Fruit fly (Drosophila melanogaster): Measurements from ENCODE around the gene GstO1.

GstO1 gene

DNA sequence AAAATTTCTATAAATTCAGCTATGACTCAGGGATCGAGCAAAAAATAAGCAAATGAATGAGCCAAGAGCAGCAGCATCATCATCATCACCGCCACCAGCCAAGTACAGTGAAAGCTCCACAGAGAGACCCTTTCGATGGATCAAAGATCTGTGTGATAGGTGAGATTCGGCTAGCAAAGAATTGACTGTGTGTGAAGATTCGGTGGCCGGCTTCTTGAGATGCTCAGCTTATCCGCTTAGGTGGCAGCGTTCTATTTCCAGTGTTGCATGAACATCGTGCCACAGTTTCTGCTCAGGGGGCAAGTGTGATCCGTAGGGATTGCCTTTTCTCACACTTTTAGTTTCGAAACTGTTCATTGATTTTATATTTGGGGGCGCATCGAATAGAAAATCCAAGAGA is 28.5 kb upstream of the GstO1 start:
- TF ChIP-seq CG16779 (tag; optimal IDR thresholded peaks at IDR 0.05) = no peak
- no peak for TF ChIP-seq spab (GFP tag; optimal IDR thresholded peaks at IDR 0.05)
- no peak for TF ChIP-seq ss (GFP tag; optimal IDR thresholded peaks at IDR 0.05)
- TF ChIP-seq Sox102F (GFP tag; optimal IDR thresholded peaks at IDR 0.05) = no peak
- no peak for TF ChIP-seq Ets21C (GFP tag; optimal IDR thresholded peaks at IDR 0.05)
- TF ChIP-seq pdm3 (GFP tag; optimal IDR thresholded peaks at IDR 0.05) = no peak
- no peak for TF ChIP-seq Sox14 (GFP tag; optimal IDR thresholded peaks at IDR 0.05)
- no peak for TF ChIP-seq Hr39 (GFP tag; optimal IDR thresholded peaks at IDR 0.05)
- TF ChIP-seq Smox (GFP tag; optimal IDR thresholded peaks at IDR 0.05) = no peak
- TF ChIP-seq Gug (GFP tag; IDR thresholded peaks at IDR 0.05) = no peak
- TF ChIP-seq topi (GFP tag; optimal IDR thresholded peaks at IDR 0.05) = no peak
- no peak for TF ChIP-seq CG4318 (GFP tag; optimal IDR thresholded peaks at IDR 0.05)
- no peak for TF ChIP-seq CG11762 (GFP tag; optimal IDR thresholded peaks at IDR 0.05; ENCODE audit: insufficient read depth)
- no peak for TF ChIP-seq acj6 (GFP tag; optimal IDR thresholded peaks at IDR 0.05)

DNA sequence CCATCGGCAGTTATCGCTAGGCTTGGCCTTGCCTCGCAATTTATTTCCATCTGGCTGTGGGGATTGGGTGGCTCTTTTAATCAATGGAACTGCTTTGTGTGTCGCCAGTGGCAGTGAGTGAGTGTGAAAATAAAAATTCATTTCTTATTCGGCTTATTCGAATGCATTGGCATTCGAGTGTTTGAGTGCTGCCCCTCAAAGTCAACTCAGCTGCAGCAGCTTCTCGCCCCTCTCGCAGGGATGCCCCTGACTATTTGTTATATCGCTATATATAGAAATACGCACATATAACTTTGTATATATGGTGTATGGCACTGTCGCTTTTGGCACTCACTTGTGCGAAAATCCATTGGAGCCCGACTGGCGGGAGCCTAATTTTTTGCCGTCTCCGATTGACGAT is 26.2 kb upstream of the GstO1 start:
- TF ChIP-seq ss (GFP tag; optimal IDR thresholded peaks at IDR 0.05) (peak in 1 of 2 experiments; percentile 32), OdsH (GFP tag; optimal IDR thresholded peaks at IDR 0.05) (no peak), CG8119 (GFP tag; IDR thresholded peaks at IDR 0.05) (peak; percentile 30; the same call in 1 of the 3 replicates), CG6808 (GFP tag; optimal IDR thresholded peaks at IDR 0.05) (peak; percentile 20), Eip75B (GFP tag; optimal IDR thresholded peaks at IDR 0.05) (peak; percentile 20), CG6276 (GFP tag; optimal IDR thresholded peaks at IDR 0.05) (no peak), Eip78C (GFP tag) (peak; percentile 52), svp (GFP tag) (peak; percentile 85), fkh (GFP tag; optimal IDR thresholded peaks at IDR 0.05) (no peak), lz (GFP tag; optimal IDR thresholded peaks at IDR 0.05) (no peak), dsx (GFP tag; optimal IDR thresholded peaks at IDR 0.05; ENCODE audit: poor library complexity, severe bottlenecking) (peak; percentile 41), salr (GFP tag; optimal IDR thresholded peaks at IDR 0.05) (no peak), CG32006 (GFP tag; optimal IDR thresholded peaks at IDR 0.05) (peak; percentile 5), eg (GFP tag; IDR thresholded peaks at IDR 0.05) (0 out of 3 replicates have a peak, but pooled peaks have one; percentile 29)

DNA sequence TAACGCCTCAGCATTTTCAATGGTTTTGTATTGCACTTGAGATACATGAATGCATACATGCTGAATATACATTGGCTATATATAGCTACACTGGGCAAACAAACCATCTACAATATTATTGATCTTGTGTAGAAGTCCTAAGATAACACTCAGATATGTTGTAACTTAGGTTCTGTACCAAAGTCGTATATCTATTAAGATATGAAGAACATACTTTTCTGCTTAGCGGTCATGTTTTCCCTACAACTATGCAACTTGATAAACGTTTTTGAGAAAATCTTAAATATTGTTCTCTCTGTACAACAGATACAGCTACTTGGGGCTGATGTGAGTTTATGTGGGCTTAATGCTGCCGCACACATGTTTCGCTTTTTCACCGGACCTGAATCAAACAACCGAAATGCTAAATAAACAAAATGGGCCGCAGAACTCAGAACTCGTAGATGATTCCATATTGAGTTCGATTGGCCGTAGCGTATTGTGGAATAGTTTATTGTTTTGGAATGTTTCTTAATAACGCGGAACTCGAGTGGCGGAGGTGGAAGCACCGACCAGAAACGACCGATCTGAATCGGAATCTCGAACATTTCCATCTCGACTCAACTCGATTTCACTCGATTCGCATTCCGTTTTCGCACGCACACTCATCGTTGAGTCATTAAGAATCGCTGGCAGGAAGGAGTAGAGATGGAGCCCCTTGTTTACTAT is 24.7 kb upstream of the GstO1 start:
- TF ChIP-seq salr (GFP tag; optimal IDR thresholded peaks at IDR 0.05) (peak; percentile 10 to 45), Blimp-1 (GFP tag; optimal IDR thresholded peaks at IDR 0.05) (no peak), Hr4 (GFP tag; optimal IDR thresholded peaks at IDR 0.05) (peak; percentile 53), Hr38 (GFP tag; optimal IDR thresholded peaks at IDR 0.05) (no peak), net (GFP tag; optimal IDR thresholded peaks at IDR 0.05) (peak; percentile 45), CG6854 (GFP tag; optimal IDR thresholded peaks at IDR 0.05) (no peak), acj6 (GFP tag; optimal IDR thresholded peaks at IDR 0.05) (peak; percentile 48), CG7368 (GFP tag; optimal IDR thresholded peaks at IDR 0.05) (peak; percentile 29), esn (GFP tag; optimal IDR thresholded peaks at IDR 0.05) (peak; percentile 26), dsx (GFP tag; optimal IDR thresholded peaks at IDR 0.05; ENCODE audit: poor library complexity, severe bottlenecking) (peak; percentile 42), CG11294 (GFP tag; IDR thresholded peaks at IDR 0.05) (0 out of 2 replicates have a peak, but pooled peaks have one; percentile 37), Hr39 (GFP tag; optimal IDR thresholded peaks at IDR 0.05) (no peak), CG16779 (tag; optimal IDR thresholded peaks at IDR 0.05) (peak; percentile 23), CG8632 (GFP tag; optimal IDR thresholded peaks at IDR 0.05) (no peak), CG8319 (GFP tag; optimal IDR thresholded peaks at IDR 0.05) (no peak), CG8119 (GFP tag; IDR thresholded peaks at IDR 0.05) (peak; percentile 43; the same call in 1 of the 3 replicates), Eip78C (GFP tag) (peak; percentile 91), Ets96B (tag; optimal IDR thresholded peaks at IDR 0.05) (peak; percentile 62), fd85E (GFP tag; optimal IDR thresholded peaks at IDR 0.05) (no peak), Sox15 (GFP tag; optimal IDR thresholded peaks at IDR 0.05) (no peak), eg (GFP tag; IDR thresholded peaks at IDR 0.05) (peak; percentile 66; the same call in 2 of the 3 replicates), Ets21C (GFP tag; optimal IDR thresholded peaks at IDR 0.05) (no peak), svp (GFP tag) (no peak), lz (GFP tag; optimal IDR thresholded peaks at IDR 0.05) (no peak), Smox (GFP tag; optimal IDR thresholded peaks at IDR 0.05) (no peak), Eip75B (GFP tag; optimal IDR thresholded peaks at IDR 0.05) (peak; percentile 60), Lpt (GFP tag; optimal IDR thresholded peaks at IDR 0.05) (no peak), spab (GFP tag; optimal IDR thresholded peaks at IDR 0.05) (peak; percentile 35), vri (GFP tag; optimal IDR thresholded peaks at IDR 0.05) (no peak), Sox102F (GFP tag; optimal IDR thresholded peaks at IDR 0.05) (no peak), Met (GFP tag; optimal IDR thresholded peaks at IDR 0.05) (peak; percentile 16), CG34406 (GFP tag; optimal IDR thresholded peaks at IDR 0.05) (peak; percentile 20), ss (GFP tag; optimal IDR thresholded peaks at IDR 0.05) (peak in 1 of 2 experiments; percentile 62), fkh (GFP tag; optimal IDR thresholded peaks at IDR 0.05) (peak; percentile 38), Sox14 (GFP tag; optimal IDR thresholded peaks at IDR 0.05) (peak; percentile 47), CG4318 (GFP tag; optimal IDR thresholded peaks at IDR 0.05) (no peak)

All from whole organism, prepupa.